Worm (Caenorhabditis elegans) whole organism, early embryonic: ENCODE data around the gene ntl-3.

Experiments
- aly-1 ChIP-seq: sonication (generic microtip); optimal IDR thresholded peaks from 2 replicates; lab custom pipeline; 2016; ENCODE audit warnings: missing genetic modification characterization, missing compliant biosample characterization
- ceh-13 ChIP-seq: fragments of 200-800 bp; sonication (Bioruptor generic); optimal IDR thresholded peaks from 2 replicates; lab custom pipeline; 2018; ENCODE audit warnings: mild to moderate bottlenecking, missing genetic modification characterization, missing compliant biosample characterization
- flt-1 ChIP-seq: fragments of 200-800 bp; sonication (Bioruptor generic); IDR thresholded peaks from 2 replicates; pipeline ENCODE4 v1.3.6; 2022; ENCODE audit warnings: missing genetic modification characterization, missing compliant biosample characterization
- hmbx-1 ChIP-seq: sonication (generic microtip); optimal IDR thresholded peaks from 2 replicates; lab custom pipeline; 2016; ENCODE audit warnings: mild to moderate bottlenecking, missing genetic modification characterization, missing compliant biosample characterization

DNA sequence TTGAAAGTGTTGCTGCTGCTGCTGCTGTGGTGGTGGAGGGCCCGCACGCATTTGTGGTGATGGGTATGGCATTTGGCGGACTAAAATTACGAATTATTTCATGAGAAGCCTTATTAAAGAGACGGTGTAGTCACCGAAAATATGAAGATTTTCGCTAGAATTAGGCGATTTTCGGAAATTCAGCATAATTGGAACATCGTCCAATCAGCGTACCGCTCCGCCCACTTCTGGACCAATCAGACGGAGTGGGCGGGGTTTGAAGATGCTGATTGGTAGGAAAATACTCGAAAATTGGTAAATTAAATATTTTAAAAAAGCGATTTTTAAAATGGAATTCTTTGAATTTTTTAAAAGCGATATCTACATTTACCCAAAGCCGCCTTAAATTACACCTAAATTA lies 19.9 kb upstream of the ntl-3 start:
- TF ChIP-seq flt-1 (GFP tag; lab: Robert Waterston, UW) = no peak
- TF ChIP-seq aly-1 (tag; lab: Kevin White, UChicago) = no peak
- no peak for TF ChIP-seq ceh-13 (GFP tag; lab: Kevin White, UChicago)
- TF ChIP-seq hmbx-1 (tag; lab: Kevin White, UChicago) = no peak
